Worm (Caenorhabditis elegans) whole organism, L1 larva: ENCODE results near the gene folt-2.

Experiments used
- aha-1 ChIP-seq: fragments of 150-350 bp; optimal IDR thresholded peaks from 2 replicates; lab custom pipeline; 2014; ENCODE audit warnings: missing biosample characterization, missing genetic modification characterization
- ceh-63 ChIP-seq: fragments of 200-800 bp; sonication (Bioruptor generic); optimal IDR thresholded peaks from 2 replicates; lab custom pipeline; 2018; ENCODE audit warnings: mild to moderate bottlenecking, missing genetic modification characterization, missing compliant biosample characterization
- ceh-82 ChIP-seq, 3 experiments: fragments of 150-350 bp in 1 of 3; sonication (generic microtip) in 2 of 3; optimal IDR thresholded peaks; 2 replicates each; lab custom pipeline; 2014 to 2017; ENCODE audit warnings: missing biosample characterization in 3 of 3, missing genetic modification characterization in 3 of 3
- dpl-1 ChIP-seq, 3 experiments: fragments of 150-350 bp in 2 of 3; sonication (generic microtip) in 1 of 3; optimal IDR thresholded peaks; 2 replicates each; lab custom pipeline; 2014 to 2017; ENCODE audit warnings: missing biosample characterization in 3 of 3, missing genetic modification characterization in 3 of 3, missing genetic modification reagents in 3 of 3
- egl-27 ChIP-seq, 2 experiments: fragments of 150-350 bp in 1 of 2; sonication (generic microtip); optimal IDR thresholded peaks; 3 replicates each; lab custom pipeline; 2017 to 2018; ENCODE audit warnings: missing biosample characterization in 2 of 2, missing genetic modification characterization in 2 of 2, missing genetic modification reagents in 2 of 2
- fkh-10 ChIP-seq: sonication (generic microtip); optimal IDR thresholded peaks from 2 replicates; lab custom pipeline; 2017; ENCODE audit warnings: missing biosample characterization, missing genetic modification reagents, missing genetic modification characterization
- lin-13 ChIP-seq: fragments of 150-350 bp; optimal IDR thresholded peaks from 2 replicates; lab custom pipeline; 2014; ENCODE audit warnings: missing biosample characterization, missing genetic modification reagents, missing genetic modification characterization
- mef-2 ChIP-seq: fragments of 150-350 bp; optimal IDR thresholded peaks from 2 replicates; lab custom pipeline; 2014; ENCODE audit warnings: missing biosample characterization, missing genetic modification characterization
- nhr-28 ChIP-seq: fragments of 150-350 bp; optimal IDR thresholded peaks from 2 replicates; lab custom pipeline; 2014; ENCODE audit warnings: missing biosample characterization, missing genetic modification characterization
- unc-130 ChIP-seq: fragments of 150-350 bp; optimal IDR thresholded peaks from 2 replicates; lab custom pipeline; 2017; ENCODE audit warnings: missing biosample characterization, missing genetic modification characterization, inconsistent platforms
- unc-62 ChIP-seq: fragments of 150-350 bp; optimal IDR thresholded peaks from 2 replicates; lab custom pipeline; 2014; ENCODE audit warnings: missing biosample characterization, missing genetic modification reagents, missing genetic modification characterization
- zag-1 ChIP-seq: fragments of 150-350 bp; optimal IDR thresholded peaks from 2 replicates; lab custom pipeline; 2014; ENCODE audit warnings: missing biosample characterization, missing genetic modification characterization

ce11 chrV:2855473-2855872, 19.9 kb downstream of the folt-2 start, which contains the start of gene srj-57:
- no peak for TF ChIP-seq zag-1
- TF ChIP-seq unc-62 (GFP tag; lab: Kevin White, UChicago) = no peak
- TF ChIP-seq ceh-82 (tag; optimal IDR thresholded peaks at IDR 0.05; lab: Kevin White, UChicago) = no peak
- no peak for TF ChIP-seq aha-1 (tag; lab: Kevin White, UChicago)
- no peak for TF ChIP-seq lin-13
- no peak for TF ChIP-seq ceh-63 (GFP tag; lab: Kevin White, UChicago)
- no peak for TF ChIP-seq dpl-1 (GFP tag; optimal IDR thresholded peaks at IDR 0.05; lab: Kevin White, UChicago)
- TF ChIP-seq mef-2 (tag; lab: Kevin White, UChicago) = no peak
- no peak for TF ChIP-seq fkh-10 (GFP tag; lab: Kevin White, UChicago)
- TF ChIP-seq egl-27 (tag; optimal IDR thresholded peaks at IDR 0.05; lab: Kevin White, UChicago) = no peak
- no peak for TF ChIP-seq nhr-28 (tag; lab: Kevin White, UChicago)
- TF ChIP-seq unc-130 (tag; lab: Kevin White, UChicago) = no peak
